Worm (Caenorhabditis elegans): ENCODE measurements around the gene cit-1.1.

Gene cit-1.1

ce11 chrIII:8013582-8013981 lies 4.0 kb upstream of the cit-1.1 start:
- no peak for TF ChIP-seq tab-1 (GFP tag; IDR thresholded peaks at IDR 0.05)
- no peak for TF ChIP-seq T22C8.4 (GFP tag; IDR thresholded peaks at IDR 0.05)
- TF ChIP-seq klf-2 (GFP tag; conservative IDR thresholded peaks at IDR 0.05), result no peak
- TF ChIP-seq cog-1 (tag; optimal IDR thresholded peaks at IDR 0.05), result no peak
- no peak for TF ChIP-seq ref-1 (GFP tag; conservative IDR thresholded peaks at IDR 0.05)
- TF ChIP-seq ztf-23 (GFP tag; IDR thresholded peaks at IDR 0.05), result no peak

- TF ChIP-seq tab-1 (GFP tag; IDR thresholded peaks at IDR 0.05) (no peak), flt-1 (GFP tag; IDR thresholded peaks at IDR 0.05) (no peak), ztf-29 (GFP tag; IDR thresholded peaks at IDR 0.05) (no peak), cog-1 (tag; optimal IDR thresholded peaks at IDR 0.05) (no peak), T22C8.4 (GFP tag; IDR thresholded peaks at IDR 0.05) (no peak), ref-1 (GFP tag; conservative IDR thresholded peaks at IDR 0.05) (no peak), ztf-23 (GFP tag; IDR thresholded peaks at IDR 0.05) (no peak), klf-2 (GFP tag; conservative IDR thresholded peaks at IDR 0.05) (no peak), med-1 (GFP tag; optimal IDR thresholded peaks at IDR 0.05; ENCODE audit: insufficient read depth) (no peak)
These were observed 720 bp upstream of the cit-1.1 start, which contains the start of gene cit-1.2 for ce11 chrIII:8010260-8010822. Gene cit-1.2, plus strand, starts transcription at chrIII:8010772.

ce11 chrIII:8004091-8004490 lies 5.5 kb downstream of the cit-1.1 start, which contains the start of gene C06G4.6:
Gene C06G4.6, plus strand, starts transcription at chrIII:8004391.
- TF ChIP-seq ztf-23 (GFP tag; IDR thresholded peaks at IDR 0.05) (no peak), klf-2 (GFP tag; conservative IDR thresholded peaks at IDR 0.05) (no peak), med-1 (GFP tag; optimal IDR thresholded peaks at IDR 0.05; ENCODE audit: insufficient read depth) (no peak), T22C8.4 (GFP tag; IDR thresholded peaks at IDR 0.05) (no peak), flt-1 (GFP tag; IDR thresholded peaks at IDR 0.05) (no peak), tab-1 (GFP tag; IDR thresholded peaks at IDR 0.05) (no peak), ztf-29 (GFP tag; IDR thresholded peaks at IDR 0.05) (no peak), ref-1 (GFP tag; conservative IDR thresholded peaks at IDR 0.05) (no peak), cog-1 (tag; optimal IDR thresholded peaks at IDR 0.05) (no peak)

DNA sequence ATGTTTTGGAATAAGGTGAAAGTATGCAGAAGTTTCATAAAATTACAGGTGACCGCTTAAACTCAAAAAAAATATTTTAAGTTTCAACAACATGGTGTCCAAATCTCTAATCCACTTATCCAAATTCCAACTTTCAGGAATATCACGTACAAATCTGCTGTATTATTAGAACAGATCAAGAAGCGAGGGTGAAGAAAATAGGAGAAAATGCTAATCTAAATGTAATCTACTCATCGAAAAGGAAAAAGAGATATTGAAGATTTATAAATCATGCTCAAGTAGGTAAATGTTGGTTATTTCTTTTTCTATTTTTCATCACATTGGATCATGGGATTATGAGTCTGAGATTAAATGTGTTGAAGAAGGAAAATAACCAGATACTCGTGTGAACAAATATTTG lies 8.1 kb downstream of the cit-1.1 start:
- TF ChIP-seq ztf-29 (GFP tag; IDR thresholded peaks at IDR 0.05) (no peak), klf-2 (GFP tag; conservative IDR thresholded peaks at IDR 0.05) (no peak), tab-1 (GFP tag; IDR thresholded peaks at IDR 0.05) (no peak), cog-1 (tag; optimal IDR thresholded peaks at IDR 0.05) (no peak), ref-1 (GFP tag; conservative IDR thresholded peaks at IDR 0.05) (no peak), med-1 (GFP tag; optimal IDR thresholded peaks at IDR 0.05; ENCODE audit: insufficient read depth) (no peak), flt-1 (GFP tag; IDR thresholded peaks at IDR 0.05) (no peak), T22C8.4 (GFP tag; IDR thresholded peaks at IDR 0.05) (no peak), ztf-23 (GFP tag; IDR thresholded peaks at IDR 0.05) (no peak)

ce11 chrIII:7997447-7998046 lies 12.1 kb downstream of the cit-1.1 start:
- no peak for TF ChIP-seq ref-1 (GFP tag; conservative IDR thresholded peaks at IDR 0.05)
- TF ChIP-seq tab-1 (GFP tag; IDR thresholded peaks at IDR 0.05), result no peak
- no peak for TF ChIP-seq ztf-29 (GFP tag; IDR thresholded peaks at IDR 0.05)
- TF ChIP-seq klf-2 (GFP tag; conservative IDR thresholded peaks at IDR 0.05), result no peak
- no peak for TF ChIP-seq med-1 (GFP tag; optimal IDR thresholded peaks at IDR 0.05; ENCODE audit: insufficient read depth)
- no peak for TF ChIP-seq ztf-23 (GFP tag; IDR thresholded peaks at IDR 0.05)
- no peak for TF ChIP-seq flt-1 (GFP tag; IDR thresholded peaks at IDR 0.05)
- no peak for TF ChIP-seq cog-1 (tag; optimal IDR thresholded peaks at IDR 0.05)
- TF ChIP-seq T22C8.4 (GFP tag; IDR thresholded peaks at IDR 0.05), result no peak

ce11 chrIII:7996353-7996752 lies 13.3 kb downstream of the cit-1.1 start, which contains the start of gene npr-17:
Gene npr-17, minus strand, starts transcription at chrIII:7996453.
- no peak for TF ChIP-seq ztf-23 (GFP tag; IDR thresholded peaks at IDR 0.05)
- no peak for TF ChIP-seq ztf-29 (GFP tag; IDR thresholded peaks at IDR 0.05)
- no peak for TF ChIP-seq tab-1 (GFP tag; IDR thresholded peaks at IDR 0.05)
- no peak for TF ChIP-seq med-1 (GFP tag; optimal IDR thresholded peaks at IDR 0.05; ENCODE audit: insufficient read depth)
- TF ChIP-seq ref-1 (GFP tag; conservative IDR thresholded peaks at IDR 0.05), result no peak
- TF ChIP-seq flt-1 (GFP tag; IDR thresholded peaks at IDR 0.05), result no peak
- no peak for TF ChIP-seq T22C8.4 (GFP tag; IDR thresholded peaks at IDR 0.05)
- no peak for TF ChIP-seq klf-2 (GFP tag; conservative IDR thresholded peaks at IDR 0.05)

DNA sequence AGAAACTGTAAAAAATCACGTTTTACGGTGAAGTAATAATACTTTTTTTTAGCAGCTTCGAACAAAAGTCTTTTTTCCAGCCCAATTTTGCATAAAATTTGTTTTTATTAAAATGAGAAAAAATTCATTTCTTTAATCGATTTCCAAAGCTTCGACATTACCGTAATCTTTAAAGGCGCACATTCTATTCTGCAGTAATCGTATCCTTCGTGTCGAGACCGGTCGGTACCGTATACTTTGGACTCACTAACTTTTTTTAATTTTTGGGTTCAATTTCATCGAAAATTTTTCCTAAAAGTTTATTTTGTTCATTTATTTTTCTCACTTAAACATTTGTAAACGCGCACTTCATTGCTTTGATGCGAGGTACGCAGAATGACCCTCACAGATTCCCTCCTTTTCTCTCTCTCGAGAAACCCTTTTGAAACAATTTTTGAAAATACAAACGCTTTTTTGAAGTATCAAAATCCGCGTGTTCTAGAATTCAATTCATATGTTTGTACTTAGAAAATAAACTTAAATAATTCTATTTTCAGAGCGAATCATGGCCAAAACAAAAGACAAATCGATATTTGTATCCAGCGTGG lies 22.9 kb downstream of the cit-1.1 start, which contains the start of gene hrpk-2:
TSS of gene hrpk-2 (plus strand) at position 537 of the 587 bp plus-strand sequence.
- TF ChIP-seq tab-1 (GFP tag; IDR thresholded peaks at IDR 0.05), result no peak
- TF ChIP-seq med-1 (GFP tag; optimal IDR thresholded peaks at IDR 0.05; ENCODE audit: insufficient read depth), result no peak
- TF ChIP-seq flt-1 (GFP tag; IDR thresholded peaks at IDR 0.05), result no peak
- no peak for TF ChIP-seq ztf-23 (GFP tag; IDR thresholded peaks at IDR 0.05)
- TF ChIP-seq T22C8.4 (GFP tag; IDR thresholded peaks at IDR 0.05), result no peak
- no peak for TF ChIP-seq klf-2 (GFP tag; conservative IDR thresholded peaks at IDR 0.05)
- no peak for TF ChIP-seq cog-1 (tag; optimal IDR thresholded peaks at IDR 0.05)
- TF ChIP-seq ztf-29 (GFP tag; IDR thresholded peaks at IDR 0.05), result no peak
- no peak for TF ChIP-seq ref-1 (GFP tag; conservative IDR thresholded peaks at IDR 0.05)

DNA sequence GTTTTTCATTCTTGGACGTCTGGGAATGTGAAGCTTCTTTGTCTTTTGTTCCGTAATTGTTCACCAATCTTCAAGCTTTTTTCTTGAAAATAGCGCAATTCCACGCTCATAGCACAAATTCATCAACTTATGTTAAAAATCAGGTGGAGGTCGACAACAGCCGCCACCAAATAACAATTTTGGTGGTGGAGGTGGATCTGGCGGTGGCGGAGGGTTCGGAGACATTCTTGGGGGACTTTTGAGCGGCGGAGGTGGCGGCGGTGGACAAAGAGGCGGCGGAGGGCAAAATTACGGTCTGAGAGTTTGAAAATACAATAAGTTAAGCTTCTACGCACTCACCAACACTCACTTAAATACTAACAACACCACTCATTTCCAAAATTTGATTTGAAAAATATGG lies 27.7 kb downstream of the cit-1.1 start:
- TF ChIP-seq cog-1 (tag; optimal IDR thresholded peaks at IDR 0.05) (no peak), flt-1 (GFP tag; IDR thresholded peaks at IDR 0.05) (no peak), med-1 (GFP tag; optimal IDR thresholded peaks at IDR 0.05; ENCODE audit: insufficient read depth) (no peak), tab-1 (GFP tag; IDR thresholded peaks at IDR 0.05) (no peak), klf-2 (GFP tag; conservative IDR thresholded peaks at IDR 0.05) (no peak), ztf-29 (GFP tag; IDR thresholded peaks at IDR 0.05) (no peak), ztf-23 (GFP tag; IDR thresholded peaks at IDR 0.05) (no peak), T22C8.4 (GFP tag; IDR thresholded peaks at IDR 0.05) (no peak)

- TF ChIP-seq ref-1 (GFP tag; conservative IDR thresholded peaks at IDR 0.05) (no peak), med-1 (GFP tag; optimal IDR thresholded peaks at IDR 0.05; ENCODE audit: insufficient read depth) (no peak), cog-1 (tag; optimal IDR thresholded peaks at IDR 0.05) (no peak), klf-2 (GFP tag; conservative IDR thresholded peaks at IDR 0.05) (no peak), ztf-23 (GFP tag; IDR thresholded peaks at IDR 0.05) (no peak), tab-1 (GFP tag; IDR thresholded peaks at IDR 0.05) (no peak), ztf-29 (GFP tag; IDR thresholded peaks at IDR 0.05) (no peak), flt-1 (GFP tag; IDR thresholded peaks at IDR 0.05) (no peak), T22C8.4 (GFP tag; IDR thresholded peaks at IDR 0.05) (no peak)
These were observed 28.4 kb downstream of the cit-1.1 start for ce11 chrIII:7981233-7981632.

All from whole organism, midembryonic.